Worm (Caenorhabditis elegans) whole organism, early embryonic: ENCODE measurements around the gene Y57A10A.5.
A peak's percentile ranks its signal among the peaks of the same experiment; 100 is the strongest.

Source experiments
- B0310.2 ChIP-seq: sonication (generic microtip); optimal IDR thresholded peaks from 2 replicates; lab custom pipeline; 2016; ENCODE audit warnings: mild to moderate bottlenecking, missing genetic modification characterization, missing compliant biosample characterization
- F13C5.2 ChIP-seq: sonication (generic microtip); optimal IDR thresholded peaks from 2 replicates; lab custom pipeline; 2017; ENCODE audit warnings: mild to moderate bottlenecking, missing genetic modification characterization, inconsistent platforms, missing compliant biosample characterization
- aly-1 ChIP-seq: sonication (generic microtip); optimal IDR thresholded peaks from 2 replicates; lab custom pipeline; 2016; ENCODE audit warnings: missing genetic modification characterization, missing compliant biosample characterization
- ama-1 ChIP-seq: fragments of 150-350 bp; optimal IDR thresholded peaks from 2 replicates; lab custom pipeline; 2014
- ceh-13 ChIP-seq: fragments of 200-800 bp; sonication (Bioruptor generic); optimal IDR thresholded peaks from 2 replicates; lab custom pipeline; 2018; ENCODE audit warnings: mild to moderate bottlenecking, missing genetic modification characterization, missing compliant biosample characterization
- ceh-36 ChIP-seq: sonication (generic microtip); optimal IDR thresholded peaks from 2 replicates; lab custom pipeline; 2016; ENCODE audit warnings: missing genetic modification characterization, inconsistent platforms, missing compliant biosample characterization
- ets-7 ChIP-seq: sonication (generic microtip); optimal IDR thresholded peaks from 2 replicates; lab custom pipeline; 2016; ENCODE audit warnings: missing genotype, missing genetic modification characterization, missing compliant biosample characterization
- flt-1 ChIP-seq: fragments of 200-800 bp; sonication (Bioruptor generic); IDR thresholded peaks from 2 replicates; pipeline ENCODE4 v1.3.6; 2022; ENCODE audit warnings: missing genetic modification characterization, missing compliant biosample characterization
- hmbx-1 ChIP-seq: sonication (generic microtip); optimal IDR thresholded peaks from 2 replicates; lab custom pipeline; 2016; ENCODE audit warnings: mild to moderate bottlenecking, missing genetic modification characterization, missing compliant biosample characterization
- hmg-4 ChIP-seq: fragments of 200-800 bp; sonication (Bioruptor generic); optimal IDR thresholded peaks from 2 replicates; lab custom pipeline; 2018; ENCODE audit warnings: mild to moderate bottlenecking, missing genetic modification characterization, missing compliant biosample characterization
- hnd-1 ChIP-seq: sonication (generic microtip); optimal IDR thresholded peaks from 2 replicates; lab custom pipeline; 2016; ENCODE audit warnings: missing genetic modification characterization, missing compliant biosample characterization
- pes-1 ChIP-seq: fragments of 200-800 bp; sonication (Bioruptor generic); IDR thresholded peaks from 2 replicates; pipeline ENCODE4 v1.3.6; 2022; ENCODE audit warnings: missing genetic modification reagents, missing genetic modification characterization, missing compliant biosample characterization
- scrt-1 ChIP-seq: fragments of 200-800 bp; sonication (Bioruptor generic); IDR thresholded peaks from 2 replicates; pipeline ENCODE4 v1.3.6; 2022; ENCODE audit warnings: missing genetic modification characterization, missing compliant biosample characterization
- sea-1 ChIP-seq: fragments of 200-800 bp; sonication (Bioruptor generic); conservative IDR thresholded peaks from 2 replicates; pipeline ENCODE4 v1.3.6; 2022; ENCODE audit warnings: missing genetic modification characterization, missing compliant biosample characterization
- tbx-11 ChIP-seq: fragments of 200-800 bp; sonication (Bioruptor generic); IDR thresholded peaks from 2 replicates; pipeline ENCODE4 v1.3.6; 2022; ENCODE audit warnings: missing genetic modification characterization, missing compliant biosample characterization
- tbx-37 ChIP-seq: fragments of 200-800 bp; sonication (Bioruptor generic); conservative IDR thresholded peaks from 2 replicates; pipeline ENCODE4 v1.3.6; 2022; ENCODE audit warnings: missing genetic modification reagents, missing genetic modification characterization, missing compliant biosample characterization
- tra-4 ChIP-seq: sonication (generic microtip); optimal IDR thresholded peaks from 2 replicates; lab custom pipeline; 2017; ENCODE audit warnings: missing genetic modification characterization, missing compliant biosample characterization

Gene Y57A10A.5

ce11 chrII:12175398-12175797 lies 21.1 kb downstream of the Y57A10A.5 start:
- TF ChIP-seq tbx-11 (GFP tag; lab: Robert Waterston, UW), result 0 out of 2 replicates have a peak, but pooled peaks have one; percentile 21
- TF ChIP-seq flt-1 (GFP tag; lab: Robert Waterston, UW), result no peak

ce11 chrII:12176521-12176920 lies 22.2 kb downstream of the Y57A10A.5 start:
- no peak for TF ChIP-seq scrt-1 (GFP tag; lab: Robert Waterston, UW)
- TF ChIP-seq hmg-4 (GFP tag; lab: Kevin White, UChicago), result no peak
- TF ChIP-seq ets-7 (tag; lab: Kevin White, UChicago), result no peak
- TF ChIP-seq ceh-13 (GFP tag; lab: Kevin White, UChicago), result no peak
- TF ChIP-seq ceh-36 (tag; lab: Kevin White, UChicago), result no peak
- no peak for TF ChIP-seq F13C5.2
- TF ChIP-seq pes-1, result no peak
- no peak for TF ChIP-seq B0310.2
- TF ChIP-seq hnd-1, result no peak
- no peak for TF ChIP-seq tra-4 (tag; lab: Kevin White, UChicago)

- TF ChIP-seq flt-1 (GFP tag; lab: Robert Waterston, UW) (no peak), tbx-11 (GFP tag; lab: Robert Waterston, UW) (no peak), ets-7 (tag; lab: Kevin White, UChicago) (no peak), hmg-4 (GFP tag; lab: Kevin White, UChicago) (no peak), tra-4 (tag; lab: Kevin White, UChicago) (no peak), tbx-37 (no peak), sea-1 (no peak), hmbx-1 (tag; lab: Kevin White, UChicago) (no peak), F13C5.2 (no peak), hnd-1 (no peak), B0310.2 (no peak), ceh-36 (tag; lab: Kevin White, UChicago) (no peak), aly-1 (tag; lab: Kevin White, UChicago) (no peak), pes-1 (no peak), ama-1 (lab: Kevin White, UChicago) (no peak)
Measured at ce11 chrII:12184857-12185256, 30.6 kb downstream of the Y57A10A.5 start, which contains the start of gene Y57A10A.13. TSS of gene Y57A10A.13 (minus strand) at chrII:12184902.

ce11 chrII:12185710-12186109 lies 31.4 kb downstream of the Y57A10A.5 start, which contains the start of gene Y57A10A.14:
TSS of gene Y57A10A.14 (plus strand) at chrII:12185937.
- TF ChIP-seq ets-7 (tag; lab: Kevin White, UChicago), result no peak

- TF ChIP-seq ama-1 (lab: Kevin White, UChicago), result no peak
- no peak for TF ChIP-seq tbx-37
- TF ChIP-seq ets-7 (tag; lab: Kevin White, UChicago), result no peak
- TF ChIP-seq ceh-13 (GFP tag; lab: Kevin White, UChicago), result no peak
- TF ChIP-seq aly-1 (tag; lab: Kevin White, UChicago), result no peak
- no peak for TF ChIP-seq sea-1
- no peak for TF ChIP-seq F13C5.2
- no peak for TF ChIP-seq flt-1 (GFP tag; lab: Robert Waterston, UW)
- no peak for TF ChIP-seq hmg-4 (GFP tag; lab: Kevin White, UChicago)
Measured at ce11 chrII:12186726-12187125, 32.4 kb downstream of the Y57A10A.5 start.

ce11 chrII:12189193-12189592 lies 34.9 kb downstream of the Y57A10A.5 start:
- TF ChIP-seq pes-1 (no peak), hnd-1 (no peak), ceh-36 (tag; lab: Kevin White, UChicago) (no peak), aly-1 (tag; lab: Kevin White, UChicago) (no peak), tbx-37 (no peak), flt-1 (GFP tag; lab: Robert Waterston, UW) (no peak), F13C5.2 (no peak), scrt-1 (GFP tag; lab: Robert Waterston, UW) (no peak), tbx-11 (GFP tag; lab: Robert Waterston, UW) (no peak)

- TF ChIP-seq F13C5.2 (no peak), scrt-1 (GFP tag; lab: Robert Waterston, UW) (no peak), ceh-36 (tag; lab: Kevin White, UChicago) (no peak), sea-1 (no peak), tbx-37 (no peak), hnd-1 (no peak), tbx-11 (GFP tag; lab: Robert Waterston, UW) (no peak), ets-7 (tag; lab: Kevin White, UChicago) (no peak), pes-1 (no peak), ceh-13 (GFP tag; lab: Kevin White, UChicago) (no peak), aly-1 (tag; lab: Kevin White, UChicago) (no peak), flt-1 (GFP tag; lab: Robert Waterston, UW) (no peak), hmbx-1 (tag; lab: Kevin White, UChicago) (no peak), ama-1 (lab: Kevin White, UChicago) (no peak), tra-4 (tag; lab: Kevin White, UChicago) (no peak), hmg-4 (GFP tag; lab: Kevin White, UChicago) (no peak)
Measured at ce11 chrII:12199209-12199608, 44.9 kb downstream of the Y57A10A.5 start.

- TF ChIP-seq aly-1 (tag; lab: Kevin White, UChicago), result no peak
- TF ChIP-seq ama-1 (lab: Kevin White, UChicago), result no peak
- TF ChIP-seq ceh-36 (tag; lab: Kevin White, UChicago), result no peak
- TF ChIP-seq hmg-4 (GFP tag; lab: Kevin White, UChicago), result no peak
- TF ChIP-seq hnd-1, result no peak
- no peak for TF ChIP-seq flt-1 (GFP tag; lab: Robert Waterston, UW)
- no peak for TF ChIP-seq pes-1
- TF ChIP-seq scrt-1 (GFP tag; lab: Robert Waterston, UW), result no peak
- no peak for TF ChIP-seq tbx-11 (GFP tag; lab: Robert Waterston, UW)
- TF ChIP-seq sea-1, result no peak
- TF ChIP-seq tra-4 (tag; lab: Kevin White, UChicago), result no peak
Measured at ce11 chrII:12199912-12200637, 45.8 kb downstream of the Y57A10A.5 start, which contains the start of gene polg-1. TSS of gene polg-1 (minus strand) at chrII:12199962.
